Fruit fly (Drosophila melanogaster) Kc167 (cell line): ENCODE results near the gene CG32436.

Experiments
- Myc ChIP-seq: fragments of >200 bp; optimal IDR thresholded peaks from 2 replicates; lab custom pipeline; 2017; ENCODE audit warnings: missing external identifiers
- Sin3A ChIP-seq: fragments of >200 bp; optimal IDR thresholded peaks from 2 replicates; lab custom pipeline; 2018; ENCODE audit warnings: missing external identifiers
- h ChIP-seq: fragments of >200 bp; optimal IDR thresholded peaks from 3 replicates; lab custom pipeline; 2018; ENCODE audit warnings: missing external identifiers
- psq ChIP-seq: fragments of >200 bp; optimal IDR thresholded peaks from 2 replicates; lab custom pipeline; 2017; ENCODE audit warnings: missing external identifiers

- TF ChIP-seq Sin3A (lab: Kevin White, UChicago) (no peak), Myc (lab: Kevin White, UChicago) (no peak), h (lab: Kevin White, UChicago) (no peak), psq (lab: Kevin White, UChicago) (no peak)
Measured at dm6 chr3L:21347197-21347831, 3.5 kb downstream of the CG32436 start.
